Worm (Caenorhabditis elegans) whole organism, L1 larva: ENCODE measurements around the gene Y44A6D.3.

Source experiments
- C04F5.9 ChIP-seq: sonication (generic microtip); optimal IDR thresholded peaks from 2 replicates; lab custom pipeline; 2016; ENCODE audit warnings: missing genetic modification characterization, missing compliant biosample characterization
- C16A3.4 ChIP-seq: fragments of 150-350 bp; optimal IDR thresholded peaks from 2 replicates; lab custom pipeline; 2014; ENCODE audit warnings: missing biosample characterization, missing genetic modification characterization
- F16B12.6 ChIP-seq: fragments of 150-350 bp; optimal IDR thresholded peaks from 2 replicates; lab custom pipeline; 2014; ENCODE audit warnings: missing biosample characterization, missing genetic modification characterization
- Y116A8C.19 ChIP-seq: sonication (generic microtip); optimal IDR thresholded peaks from 2 replicates; lab custom pipeline; 2016; ENCODE audit warnings: missing compliant biosample characterization, missing genetic modification characterization, borderline replicate concordance
- alr-1 ChIP-seq: fragments of 200-800 bp; sonication (Bioruptor generic); optimal IDR thresholded peaks from 2 replicates; lab custom pipeline; 2018; ENCODE audit warnings: borderline replicate concordance, mild to moderate bottlenecking, missing genetic modification characterization, missing compliant biosample characterization
- blmp-1 ChIP-seq: fragments of 150-350 bp; optimal IDR thresholded peaks from 2 replicates; lab custom pipeline; 2014; ENCODE audit warnings: missing biosample characterization, missing genetic modification characterization
- ceh-63 ChIP-seq: fragments of 200-800 bp; sonication (Bioruptor generic); optimal IDR thresholded peaks from 2 replicates; lab custom pipeline; 2018; ENCODE audit warnings: mild to moderate bottlenecking, missing genetic modification characterization, missing compliant biosample characterization
- ceh-88 ChIP-seq: fragments of 200-800 bp; sonication (Bioruptor generic); IDR thresholded peaks from 2 replicates; pipeline ENCODE4 v1.3.6; 2022; ENCODE audit warnings: missing genetic modification characterization, missing compliant biosample characterization
- ceh-90 ChIP-seq: sonication (generic microtip); optimal IDR thresholded peaks from 2 replicates; lab custom pipeline; 2016; ENCODE audit warnings: missing genetic modification characterization, missing compliant biosample characterization
- ces-1 ChIP-seq: fragments of 150-350 bp; optimal IDR thresholded peaks from 2 replicates; lab custom pipeline; 2014; ENCODE audit warnings: missing biosample characterization, missing genetic modification reagents, missing genetic modification characterization
- dsc-1 ChIP-seq: sonication (generic microtip); optimal IDR thresholded peaks from 2 replicates; lab custom pipeline; 2016; ENCODE audit warnings: mild to moderate bottlenecking, missing genetic modification characterization, missing compliant biosample characterization
- efl-3 ChIP-seq: fragments of 200-800 bp; sonication (Bioruptor generic); optimal IDR thresholded peaks from 2 replicates; lab custom pipeline; 2018; ENCODE audit warnings: mild to moderate bottlenecking, missing genetic modification characterization, missing compliant biosample characterization
- egl-27 ChIP-seq, 2 experiments: fragments of 150-350 bp in 1 of 2; sonication (generic microtip); optimal IDR thresholded peaks; 3 replicates each; lab custom pipeline; 2017 to 2018; ENCODE audit warnings: missing biosample characterization in 2 of 2, missing genetic modification characterization in 2 of 2, missing genetic modification reagents in 2 of 2
- elt-2 ChIP-seq: sonication (generic microtip); optimal IDR thresholded peaks from 2 replicates; lab custom pipeline; 2016; ENCODE audit warnings: missing genetic modification characterization, mild to moderate bottlenecking, inconsistent platforms, missing compliant biosample characterization, missing genetic modification reagents
- ets-5 ChIP-seq: fragments of 200-800 bp; sonication (Bioruptor generic); IDR thresholded peaks from 2 replicates; pipeline ENCODE4 v1.3.6; 2022; ENCODE audit warnings: missing genetic modification characterization, missing compliant biosample characterization
- fkh-4 ChIP-seq: sonication (generic microtip); optimal IDR thresholded peaks from 2 replicates; lab custom pipeline; 2016; ENCODE audit warnings: missing compliant biosample characterization, missing genetic modification characterization, borderline replicate concordance
- fos-1 ChIP-seq: fragments of 150-350 bp; optimal IDR thresholded peaks from 2 replicates; lab custom pipeline; 2014; ENCODE audit warnings: missing biosample characterization, missing genetic modification characterization
- hlh-17 ChIP-seq: fragments of 200-800 bp; sonication (Bioruptor generic); optimal IDR thresholded peaks from 2 replicates; lab custom pipeline; 2018; ENCODE audit warnings: missing genetic modification characterization, mild to moderate bottlenecking, missing compliant biosample characterization, moderate library complexity, borderline replicate concordance
- hlh-4 ChIP-seq: sonication (generic microtip); optimal IDR thresholded peaks from 2 replicates; lab custom pipeline; 2016; ENCODE audit warnings: mild to moderate bottlenecking, missing genetic modification characterization, missing compliant biosample characterization
- isw-1 ChIP-seq: fragments of 200-800 bp; sonication (Bioruptor generic); IDR thresholded peaks from 2 replicates; pipeline ENCODE4 v1.3.6; 2022; ENCODE audit warnings: missing genetic modification characterization, missing compliant biosample characterization
- lin-13 ChIP-seq: fragments of 150-350 bp; optimal IDR thresholded peaks from 2 replicates; lab custom pipeline; 2014; ENCODE audit warnings: missing biosample characterization, missing genetic modification reagents, missing genetic modification characterization
- lin-15B ChIP-seq: fragments of 150-350 bp; sonication (generic microtip); optimal IDR thresholded peaks from 3 replicates; lab custom pipeline; 2014; ENCODE audit warnings: missing biosample characterization, missing genetic modification characterization
- lin-35 ChIP-seq, 2 experiments: fragments of 150-350 bp; optimal IDR thresholded peaks; 2 replicates each; lab custom pipeline; 2014; ENCODE audit warnings: missing biosample characterization in 2 of 2, missing genetic modification characterization in 2 of 2, missing genetic modification reagents in 2 of 2
- lir-3 ChIP-seq: sonication (generic microtip); optimal IDR thresholded peaks from 2 replicates; lab custom pipeline; 2016; ENCODE audit warnings: mild to moderate bottlenecking, missing genetic modification characterization, moderate library complexity, missing compliant biosample characterization; ENCODE audit not compliant: poor library complexity
- lsy-2 ChIP-seq, 2 experiments: fragments of 150-350 bp; optimal IDR thresholded peaks; 2 replicates each; lab custom pipeline; 2014; ENCODE audit warnings: missing biosample characterization in 2 of 2, missing genetic modification characterization in 2 of 2
- mab-9 ChIP-seq: fragments of 200-800 bp; sonication (Bioruptor generic); IDR thresholded peaks from 2 replicates; pipeline ENCODE4 v1.3.6; 2022; ENCODE audit warnings: missing genetic modification reagents, missing genetic modification characterization, missing compliant biosample characterization
- mef-2 ChIP-seq: fragments of 150-350 bp; optimal IDR thresholded peaks from 2 replicates; lab custom pipeline; 2014; ENCODE audit warnings: missing biosample characterization, missing genetic modification characterization
- nhr-12 ChIP-seq: sonication (generic microtip); optimal IDR thresholded peaks from 2 replicates; lab custom pipeline; 2017; ENCODE audit warnings: missing biosample characterization, missing genetic modification characterization
- nhr-19 ChIP-seq: fragments of 200-800 bp; sonication (Bioruptor generic); conservative IDR thresholded peaks from 2 replicates; pipeline ENCODE4 v1.3.6; 2022; ENCODE audit warnings: missing genetic modification characterization, missing compliant biosample characterization
- nhr-28 ChIP-seq: fragments of 150-350 bp; optimal IDR thresholded peaks from 2 replicates; lab custom pipeline; 2014; ENCODE audit warnings: missing biosample characterization, missing genetic modification characterization
- nhr-77 ChIP-seq: fragments of 150-350 bp; optimal IDR thresholded peaks from 2 replicates; lab custom pipeline; 2014; ENCODE audit warnings: missing biosample characterization, missing genetic modification characterization
- nhr-85 ChIP-seq: sonication (generic microtip); peaks from one replicate; lab custom pipeline; 2016; ENCODE audit warnings: missing genetic modification characterization, inconsistent platforms, missing compliant biosample characterization
- rnt-1 ChIP-seq: sonication (generic microtip); optimal IDR thresholded peaks from 2 replicates; lab custom pipeline; 2016; ENCODE audit warnings: mild to moderate bottlenecking, missing genetic modification characterization, moderate library complexity, missing compliant biosample characterization
- skn-1 ChIP-seq: fragments of 150-350 bp; optimal IDR thresholded peaks from 2 replicates; lab custom pipeline; 2014; ENCODE audit warnings: missing biosample characterization, missing genetic modification characterization
- sox-4 ChIP-seq: sonication (generic microtip); optimal IDR thresholded peaks from 2 replicates; lab custom pipeline; 2016; ENCODE audit warnings: missing genetic modification characterization, missing compliant biosample characterization
- sup-37 ChIP-seq: fragments of 200-800 bp; sonication (Bioruptor generic); optimal IDR thresholded peaks from 2 replicates; lab custom pipeline; 2018; ENCODE audit warnings: mild to moderate bottlenecking, missing genetic modification characterization, missing compliant biosample characterization
- unc-130 ChIP-seq: fragments of 150-350 bp; optimal IDR thresholded peaks from 2 replicates; lab custom pipeline; 2017; ENCODE audit warnings: missing biosample characterization, missing genetic modification characterization, inconsistent platforms
- unc-62 ChIP-seq: fragments of 150-350 bp; optimal IDR thresholded peaks from 2 replicates; lab custom pipeline; 2014; ENCODE audit warnings: missing biosample characterization, missing genetic modification reagents, missing genetic modification characterization
- xbp-1 ChIP-seq: sonication (generic microtip); optimal IDR thresholded peaks from 2 replicates; lab custom pipeline; 2016; ENCODE audit warnings: missing genetic modification characterization, missing compliant biosample characterization

The Y44A6D.3 gene

DNA sequence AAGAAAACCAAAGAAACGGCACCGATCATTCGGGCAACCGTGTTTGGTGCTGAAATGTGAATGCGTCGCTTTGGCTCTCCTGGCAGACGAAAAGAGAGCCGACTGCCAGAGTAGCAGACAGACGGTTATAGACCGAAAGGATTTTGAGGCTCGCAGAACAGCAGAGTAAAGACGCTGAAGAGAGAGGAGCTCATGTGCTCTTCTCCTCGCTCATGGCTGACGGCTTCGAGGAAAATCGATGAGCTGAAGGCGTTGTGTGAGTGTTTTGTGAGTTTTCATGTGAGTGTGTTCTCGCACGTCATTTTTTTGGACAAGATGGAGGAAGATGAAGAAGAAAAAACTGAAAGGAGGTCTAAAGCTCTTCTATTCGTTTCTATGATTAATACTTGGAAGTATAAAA lies 36.6 kb upstream of the Y44A6D.3 start, which contains the start of gene sbt-1 (continued):
- TF ChIP-seq elt-2 (no peak), xbp-1 (tag; lab: Kevin White, UChicago) (peak; percentile 23), unc-130 (tag; lab: Kevin White, UChicago) (no peak), isw-1 (GFP tag; lab: Robert Waterston, UW) (peak; percentile 69), mab-9 (GFP tag; lab: Robert Waterston, UW) (no peak), ces-1 (GFP tag; lab: Kevin White, UChicago) (peak; percentile 55), nhr-77 (tag; lab: Kevin White, UChicago) (no peak), fos-1 (tag; lab: Kevin White, UChicago) (peak; percentile 37), dsc-1 (tag; lab: Kevin White, UChicago) (peak; percentile 38), C16A3.4 (tag; lab: Kevin White, UChicago) (no peak), ceh-88 (GFP tag; lab: Robert Waterston, UW) (no peak), efl-3 (GFP tag; lab: Kevin White, UChicago) (no peak), lsy-2 (tag; optimal IDR thresholded peaks at IDR 0.05; lab: Kevin White, UChicago) (peak; percentile 46 to 79), alr-1 (tag; lab: Kevin White, UChicago) (no peak), hlh-4 (tag; lab: Kevin White, UChicago) (no peak), Y116A8C.19 (tag; lab: Kevin White, UChicago) (no peak), nhr-28 (tag; lab: Kevin White, UChicago) (no peak), F16B12.6 (tag; lab: Kevin White, UChicago) (peak; percentile 2), egl-27 (tag; optimal IDR thresholded peaks at IDR 0.05; lab: Kevin White, UChicago) (no peak), mef-2 (tag; lab: Kevin White, UChicago) (no peak), nhr-12 (tag; lab: Kevin White, UChicago) (no peak), lin-13 (GFP tag; lab: Kevin White, UChicago) (peak; percentile 27), unc-62 (GFP tag; lab: Kevin White, UChicago) (no peak), sup-37 (GFP tag; lab: Kevin White, UChicago) (no peak), fkh-4 (tag; lab: Kevin White, UChicago) (no peak), rnt-1 (tag; lab: Kevin White, UChicago) (no peak), nhr-19 (GFP tag; lab: Robert Waterston, UW) (peak; percentile 12; the same call in 1 of the 2 replicates), ceh-63 (no peak), hlh-17 (GFP tag; lab: Kevin White, UChicago) (no peak), ets-5 (GFP tag; lab: Robert Waterston, UW) (no peak), lin-35 (GFP tag; optimal IDR thresholded peaks at IDR 0.05; lab: Kevin White, UChicago) (peak in 1 of 2 experiments; percentile 63)

DNA sequence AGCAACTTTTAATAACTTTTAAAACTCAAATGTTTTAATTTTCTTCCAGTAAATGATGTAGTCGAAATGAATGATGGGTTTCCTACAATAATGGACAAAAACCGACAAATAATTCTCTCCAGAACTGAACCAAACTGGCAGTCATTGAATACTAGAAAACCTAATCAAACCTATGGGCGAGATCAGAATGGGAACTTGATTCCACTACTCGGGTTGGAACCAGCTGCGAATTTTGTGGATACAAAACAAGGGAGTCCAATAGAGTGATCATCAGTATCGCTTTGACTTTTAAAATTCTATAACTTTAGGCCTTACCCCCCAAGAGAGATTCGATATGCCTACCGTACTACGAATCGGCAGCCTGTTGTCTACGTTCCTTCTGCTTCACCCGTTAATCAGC lies 34.4 kb upstream of the Y44A6D.3 start:
- no peak for TF ChIP-seq lin-15B (tag; lab: Kevin White, UChicago)
- TF ChIP-seq C04F5.9 (tag; lab: Kevin White, UChicago) = no peak
- no peak for TF ChIP-seq fkh-4 (tag; lab: Kevin White, UChicago)
- no peak for TF ChIP-seq sox-4 (tag; lab: Kevin White, UChicago)
- TF ChIP-seq lir-3 (tag; lab: Kevin White, UChicago) = no peak
- TF ChIP-seq nhr-85 = no peak
- TF ChIP-seq skn-1 (tag; lab: Kevin White, UChicago) = no peak
- TF ChIP-seq ces-1 (GFP tag; lab: Kevin White, UChicago) = no peak
- no peak for TF ChIP-seq ceh-90 (tag; lab: Kevin White, UChicago)
- TF ChIP-seq blmp-1 = no peak
- TF ChIP-seq, all 84 proteins: peak for 0
